Worm (Caenorhabditis elegans): ENCODE measurements around the gene srh-115.

DNA sequence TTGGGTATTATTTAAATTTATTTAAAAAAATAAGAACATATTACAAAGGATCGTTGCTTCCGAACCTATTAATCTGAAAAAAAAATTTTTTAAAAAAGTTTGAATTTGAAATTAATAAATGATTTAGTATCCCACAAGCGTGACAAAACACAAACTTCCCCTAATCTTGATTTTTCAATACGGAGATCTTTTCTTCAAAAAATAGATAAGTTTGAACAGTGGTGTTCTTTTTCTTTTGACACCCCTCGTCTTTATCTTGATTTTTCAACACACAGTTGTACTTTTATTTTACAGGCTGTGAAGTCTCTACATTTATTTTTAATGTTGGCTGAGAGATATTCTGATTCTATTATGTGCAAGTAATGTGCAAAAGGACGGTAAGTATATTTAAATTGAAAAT is 19.2 kb upstream of the srh-115 start, which contains the start of gene T19C9.10:
- TF ChIP-seq lin-15B (tag; optimal IDR thresholded peaks at IDR 0.05) (no peak), nhr-77 (tag; optimal IDR thresholded peaks at IDR 0.05) (no peak), pha-4 (tag; optimal IDR thresholded peaks at IDR 0.05) (no peak), fos-1 (tag; optimal IDR thresholded peaks at IDR 0.05) (no peak), fkh-10 (GFP tag; optimal IDR thresholded peaks at IDR 0.05) (no peak), unc-62 (GFP tag; optimal IDR thresholded peaks at IDR 0.05) (no peak), snpc-4 (tag; optimal IDR thresholded peaks at IDR 0.05) (no peak), nfya-1 (tag; optimal IDR thresholded peaks at IDR 0.05; ENCODE audit: insufficient read depth) (no peak), ztf-11 (tag; optimal IDR thresholded peaks at IDR 0.05) (no peak), sea-2 (GFP tag; optimal IDR thresholded peaks at IDR 0.05) (no peak), ceh-82 (tag; optimal IDR thresholded peaks at IDR 0.05) (no peak)

All from whole organism, L3 larva.